Fruit fly (Drosophila melanogaster) whole organism, embryonic: ENCODE measurements around the gene CG2652.

Source experiments
- Bdp1 ChIP-seq: fragments of 200-800 bp; sonication (Bioruptor generic); optimal IDR thresholded peaks from 3 replicates; lab custom pipeline; 2016; ENCODE audit warnings: missing biosample characterization, missing genetic modification characterization
- CG10543 ChIP-seq: fragments of 200-800 bp; sonication (Bioruptor generic); optimal IDR thresholded peaks from 3 replicates; lab custom pipeline; 2017; ENCODE audit warnings: missing biosample characterization, mild to moderate bottlenecking, missing genetic modification characterization, moderate library complexity
- CG11085 ChIP-seq: fragments of 200-800 bp; sonication (Bioruptor generic); IDR thresholded peaks from 2 replicates; pipeline ENCODE4 v1.3.6; 2022; ENCODE audit warnings: missing biosample characterization, missing genetic modification characterization
- CG12155 ChIP-seq: fragments of 200-800 bp; sonication (Bioruptor generic); optimal IDR thresholded peaks from 3 replicates; lab custom pipeline; 2016; ENCODE audit warnings: missing biosample characterization, missing genetic modification characterization
- CG12219 ChIP-seq: fragments of 200-800 bp; sonication (Bioruptor generic); optimal IDR thresholded peaks from 3 replicates; lab custom pipeline; 2018; ENCODE audit warnings: missing biosample characterization, mild to moderate bottlenecking, missing genetic modification characterization
- CG12769 ChIP-seq: fragments of 200-800 bp; sonication (Bioruptor generic); optimal IDR thresholded peaks from 2 replicates; lab custom pipeline; 2019; ENCODE audit warnings: missing biosample characterization, mild to moderate bottlenecking, missing genetic modification characterization, moderate library complexity
- CG15514 ChIP-seq: fragments of 200-800 bp; sonication (Bioruptor generic); optimal IDR thresholded peaks from 3 replicates; lab custom pipeline; 2017; ENCODE audit warnings: missing biosample characterization, missing genetic modification characterization, mild to moderate bottlenecking, moderate library complexity, missing genetic modification reagents
- CG15696 ChIP-seq: fragments of 200-800 bp; sonication (Bioruptor generic); optimal IDR thresholded peaks from 2 replicates; lab custom pipeline; 2019; ENCODE audit warnings: missing biosample characterization, mild to moderate bottlenecking, missing genetic modification characterization, moderate library complexity
- CG18262 ChIP-seq: fragments of 200-800 bp; optimal IDR thresholded peaks from 3 replicates; lab custom pipeline; 2019; ENCODE audit warnings: missing biosample characterization, mild to moderate bottlenecking, missing genetic modification characterization, moderate library complexity
- CG18599 ChIP-seq: fragments of 200-800 bp; sonication (Bioruptor generic); optimal IDR thresholded peaks from 3 replicates; lab custom pipeline; 2017; ENCODE audit warnings: missing biosample characterization, missing genetic modification characterization, mild to moderate bottlenecking, moderate library complexity, missing genetic modification reagents
- CG30431 ChIP-seq: fragments of 200-800 bp; sonication (Bioruptor generic); optimal IDR thresholded peaks from 2 replicates; lab custom pipeline; 2017; ENCODE audit warnings: missing biosample characterization, missing genetic modification characterization
- CG31441 ChIP-seq: fragments of 200-800 bp; sonication (Bioruptor generic); IDR thresholded peaks from 2 replicates; pipeline ENCODE4 v1.3.6; 2022; ENCODE audit warnings: missing biosample characterization, missing genetic modification characterization
- CG33213 ChIP-seq: fragments of 200-800 bp; sonication (Bioruptor generic); optimal IDR thresholded peaks from 3 replicates; lab custom pipeline; 2016; ENCODE audit warnings: missing biosample characterization, missing genetic modification characterization
- CG3726 ChIP-seq: fragments of 200-800 bp; sonication (Bioruptor generic); IDR thresholded peaks from 3 replicates; pipeline ENCODE4, ENCODE4 v1.3.6; 2022; ENCODE audit warnings: missing biosample characterization, missing genetic modification characterization
- CG3838 ChIP-seq: fragments of 200-800 bp; sonication (Bioruptor generic); optimal IDR thresholded peaks from 3 replicates; lab custom pipeline; 2016; ENCODE audit warnings: missing biosample characterization, missing genetic modification characterization
- CG4328 ChIP-seq: fragments of 200-800 bp; sonication (Bioruptor generic); optimal IDR thresholded peaks from 3 replicates; lab custom pipeline; 2017; ENCODE audit warnings: missing biosample characterization, missing genetic modification reagents, missing genetic modification characterization
- CG4854 ChIP-seq: fragments of 200-800 bp; sonication (Bioruptor generic); optimal IDR thresholded peaks from 2 replicates; lab custom pipeline; 2016; ENCODE audit warnings: missing biosample characterization, missing genetic modification characterization, inconsistent platforms
- CG6791 ChIP-seq: fragments of 200-800 bp; sonication (Bioruptor generic); IDR thresholded peaks from 3 replicates; pipeline ENCODE4 v1.3.6; 2022; ENCODE audit warnings: missing biosample characterization, missing genetic modification characterization; ENCODE audit not compliant: partially characterized antibody
- CG6813 ChIP-seq: fragments of 200-800 bp; sonication (Bioruptor generic); optimal IDR thresholded peaks from 2 replicates; lab custom pipeline; 2017; ENCODE audit warnings: missing biosample characterization, missing genetic modification characterization, mild to moderate bottlenecking, moderate library complexity, missing genetic modification reagents
- CG8924 ChIP-seq: fragments of 200-800 bp; optimal IDR thresholded peaks from 3 replicates; lab custom pipeline; 2019; ENCODE audit warnings: missing biosample characterization, mild to moderate bottlenecking, missing genetic modification characterization, moderate library complexity
- CkIIα-i1 ChIP-seq: fragments of 200-800 bp; sonication (Bioruptor generic); IDR thresholded peaks from 2 replicates; pipeline ENCODE4 v1.3.6; 2022; ENCODE audit warnings: missing biosample characterization, missing genetic modification characterization
- D19A ChIP-seq: fragments of 200-800 bp; optimal IDR thresholded peaks from 3 replicates; lab custom pipeline; 2019; ENCODE audit warnings: missing biosample characterization, mild to moderate bottlenecking, missing genetic modification characterization, moderate library complexity
- D19B ChIP-seq: fragments of 200-800 bp; sonication (Bioruptor generic); optimal IDR thresholded peaks from 2 replicates; lab custom pipeline; 2017; ENCODE audit warnings: missing biosample characterization, mild to moderate bottlenecking, missing genetic modification characterization
- Dek ChIP-seq: fragments of 200-800 bp; sonication (Bioruptor generic); optimal IDR thresholded peaks from 3 replicates; lab custom pipeline; 2019; ENCODE audit warnings: missing biosample characterization, mild to moderate bottlenecking, missing genetic modification characterization, moderate library complexity
- Drgx ChIP-seq: fragments of 200-800 bp; sonication (Bioruptor generic); IDR thresholded peaks from 2 replicates; pipeline ENCODE4 v1.3.6; 2022; ENCODE audit warnings: missing biosample characterization, missing genetic modification characterization
- Hr39 ChIP-seq: fragments of >200 bp; optimal IDR thresholded peaks from 2 replicates; lab custom pipeline; 2017
- Hsf ChIP-seq: fragments of 200-800 bp; sonication (Bioruptor generic); optimal IDR thresholded peaks from 3 replicates; lab custom pipeline; 2016; ENCODE audit warnings: missing biosample characterization, missing genetic modification characterization
- MTF-1 ChIP-seq: fragments of 200-800 bp; sonication (Bioruptor generic); optimal IDR thresholded peaks from 2 replicates; lab custom pipeline; 2018; ENCODE audit warnings: missing biosample characterization, mild to moderate bottlenecking, missing genetic modification characterization, borderline replicate concordance
- Myb ChIP-seq: fragments of 200-800 bp; sonication (Bioruptor generic); optimal IDR thresholded peaks from 2 replicates; lab custom pipeline; 2016; ENCODE audit warnings: missing biosample characterization, missing genetic modification characterization
- Nf-YA ChIP-seq: fragments of 200-800 bp; sonication (Bioruptor generic); IDR thresholded peaks from 2 replicates; pipeline ENCODE4 v1.3.6; 2022; ENCODE audit warnings: missing biosample characterization, missing genetic modification characterization
- Oli ChIP-seq: fragments of 200-800 bp; sonication (Bioruptor generic); optimal IDR thresholded peaks from 2 replicates; lab custom pipeline; 2018; ENCODE audit warnings: missing biosample characterization, mild to moderate bottlenecking, missing genetic modification characterization, moderate library complexity
- Rfx ChIP-seq: fragments of 200-800 bp; sonication (Bioruptor generic); IDR thresholded peaks from 2 replicates; pipeline ENCODE4 v1.3.6; 2022; ENCODE audit warnings: missing biosample characterization, missing genetic modification characterization
- Trl ChIP-seq, 3 experiments: fragments of >200 bp in 2 of 3; fragments of 200-800 bp in 1 of 3; sonication (Bioruptor generic) in 1 of 3; optimal IDR thresholded peaks; 2 replicates in 1 of 3; 3 replicates in 2 of 3; lab custom pipeline; 2016 to 2017; ENCODE audit warnings: missing biosample characterization in 1 of 3, missing genetic modification characterization in 1 of 3
- YL-1 ChIP-seq: fragments of 200-800 bp; sonication (Bioruptor generic); optimal IDR thresholded peaks from 3 replicates; lab custom pipeline; 2017; ENCODE audit warnings: missing biosample characterization, mild to moderate bottlenecking, missing genetic modification characterization
- cas ChIP-seq: fragments of 200-800 bp; sonication (Bioruptor generic); IDR thresholded peaks from 2 replicates; pipeline ENCODE4 v1.3.6; 2022; ENCODE audit warnings: missing biosample characterization, missing genetic modification characterization
- chif ChIP-seq, 2 experiments: fragments of 200-800 bp; sonication (Bioruptor generic); optimal IDR thresholded peaks; 3 replicates each; lab custom pipeline; 2016; ENCODE audit warnings: missing biosample characterization in 2 of 2, missing genetic modification characterization in 2 of 2
- corto ChIP-seq: fragments of 200-800 bp; sonication (Bioruptor generic); optimal IDR thresholded peaks from 2 replicates; lab custom pipeline; 2016; ENCODE audit warnings: missing biosample characterization, mild to moderate bottlenecking, missing genetic modification characterization, moderate library complexity
- disco-r ChIP-seq: fragments of 200-800 bp; sonication (Bioruptor generic); optimal IDR thresholded peaks from 2 replicates; lab custom pipeline; 2016; ENCODE audit warnings: missing biosample characterization, missing genetic modification characterization
- dysf ChIP-seq: fragments of 200-800 bp; sonication (Bioruptor generic); IDR thresholded peaks from 3 replicates; pipeline ENCODE4 v1.3.6; 2022; ENCODE audit warnings: missing biosample characterization, missing genetic modification characterization
- en ChIP-seq: fragments of 200-800 bp; sonication (Bioruptor generic); optimal IDR thresholded peaks from 2 replicates; lab custom pipeline; 2016; ENCODE audit warnings: missing biosample characterization, missing genetic modification characterization
- fru ChIP-seq: fragments of >200 bp; optimal IDR thresholded peaks from 2 replicates; lab custom pipeline; 2017
- ken ChIP-seq: fragments of 200-800 bp; sonication (Bioruptor generic); IDR thresholded peaks from 3 replicates; pipeline ENCODE4 v1.3.6; 2022; ENCODE audit warnings: missing biosample characterization, missing genetic modification characterization
- lola ChIP-seq, 3 experiments: fragments of >200 bp in 2 of 3; fragments of 200-800 bp in 1 of 3; sonication (Bioruptor generic) in 1 of 3; optimal IDR thresholded peaks; 2 replicates each; lab custom pipeline; 2017 to 2019; ENCODE audit warnings: missing biosample characterization in 3 of 3, missing genetic modification characterization in 3 of 3, mild to moderate bottlenecking in 1 of 3, moderate library complexity in 1 of 3
- odd ChIP-seq: fragments of 200-800 bp; sonication (Bioruptor generic); optimal IDR thresholded peaks from 2 replicates; lab custom pipeline; 2017; ENCODE audit warnings: missing biosample characterization, mild to moderate bottlenecking, missing genetic modification characterization
- otp ChIP-seq: fragments of 200-800 bp; sonication (Bioruptor generic); IDR thresholded peaks from 3 replicates; pipeline ENCODE4, ENCODE4 v1.3.6; 2022; ENCODE audit warnings: missing biosample characterization, missing genetic modification characterization
- ranshi ChIP-seq: fragments of 200-800 bp; sonication (Bioruptor generic); IDR thresholded peaks from 2 replicates; pipeline ENCODE4 v1.3.6; 2022; ENCODE audit warnings: missing biosample characterization, missing genetic modification characterization
- sens ChIP-seq: fragments of 200-800 bp; sonication (Bioruptor generic); peaks from one replicate; lab custom pipeline; 2016; ENCODE audit warnings: missing biosample characterization, missing genetic modification characterization
- sisA ChIP-seq: fragments of 200-800 bp; sonication (Bioruptor generic); IDR thresholded peaks from 2 replicates; pipeline ENCODE4 v1.3.6; 2022; ENCODE audit warnings: missing biosample characterization, missing genetic modification characterization
- slbo ChIP-seq: fragments of 200-800 bp; sonication (Bioruptor generic); IDR thresholded peaks from 2 replicates; pipeline ENCODE4 v1.3.6; 2022; ENCODE audit warnings: missing biosample characterization, missing genetic modification characterization
- slp2 ChIP-seq: fragments of 200-800 bp; sonication (Bioruptor generic); optimal IDR thresholded peaks from 2 replicates; lab custom pipeline; 2016; ENCODE audit warnings: missing biosample characterization, missing genetic modification characterization
- unpg ChIP-seq: fragments of 200-800 bp; sonication (Bioruptor generic); optimal IDR thresholded peaks from 3 replicates; lab custom pipeline; 2018; ENCODE audit warnings: missing biosample characterization, mild to moderate bottlenecking, missing genetic modification characterization, moderate library complexity

The CG2652 gene

DNA sequence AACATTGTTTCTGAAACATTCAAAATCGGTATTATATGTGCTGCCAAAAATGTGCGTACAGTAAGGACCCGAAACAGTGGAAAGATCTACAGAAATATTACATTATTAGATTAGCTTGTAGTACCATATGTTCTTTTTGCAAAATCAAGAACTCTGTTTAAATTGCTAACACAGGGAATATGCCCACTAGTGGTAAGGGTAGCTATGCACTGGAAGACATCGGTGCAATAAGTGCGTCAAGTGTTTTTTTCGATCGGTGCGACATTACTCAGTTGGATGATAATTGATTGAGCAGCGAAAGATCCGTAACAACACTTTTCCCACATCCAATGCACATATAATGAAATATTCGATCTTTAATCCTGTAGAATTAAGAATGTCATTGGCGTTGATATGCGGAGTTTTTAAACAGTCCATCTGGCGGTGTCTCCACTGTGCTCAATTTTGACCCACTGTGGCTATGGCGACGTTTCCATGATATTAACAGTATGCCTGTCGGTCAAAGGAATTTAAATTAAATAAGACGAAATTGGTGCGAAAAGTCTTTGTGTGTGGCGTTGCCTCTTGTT lies 47.6 kb downstream of the CG2652 start (continued):
- TF ChIP-seq D19A (peak; percentile 47), dysf (GFP tag; lab: Robert Waterston, UW) (0 out of 3 replicates have a peak, but pooled peaks have one; percentile 23), Oli (tag; lab: Kevin White, UChicago) (no peak), odd (GFP tag; lab: Kevin White, UChicago) (no peak), sisA (no peak), Bdp1 (GFP tag; lab: Kevin White, UChicago) (no peak), CG31441 (no peak), D19B (GFP tag; lab: Kevin White, UChicago) (no peak), ken (no peak), MTF-1 (GFP tag; lab: Kevin White, UChicago) (no peak), CG6813 (GFP tag; lab: Kevin White, UChicago) (no peak), CG12219 (GFP tag; lab: Kevin White, UChicago) (no peak), CG33213 (GFP tag; lab: Kevin White, UChicago) (no peak), CG8924 (tag; lab: Kevin White, UChicago) (no peak), CG3726 (0 out of 3 replicates have a peak, but pooled peaks have one; percentile 48), cas (GFP tag; lab: Robert Waterston, UW) (no peak), YL-1 (GFP tag; lab: Kevin White, UChicago) (no peak), Hsf (GFP tag; lab: Kevin White, UChicago) (peak; percentile 11), CG18599 (GFP tag; lab: Kevin White, UChicago) (no peak), CG12155 (GFP tag; lab: Kevin White, UChicago) (no peak), CG15514 (GFP tag; lab: Kevin White, UChicago) (no peak), disco-r (GFP tag; lab: Kevin White, UChicago) (no peak), CG15696 (no peak), chif (GFP tag; optimal IDR thresholded peaks at IDR 0.05; lab: Kevin White, UChicago) (peak in 1 of 2 experiments; percentile 17), sens (peak; percentile 71), unpg (no peak), Drgx (GFP tag; lab: Robert Waterston, UW) (peak; percentile 41; the same call in 1 of the 2 replicates), CG30431 (GFP tag; lab: Kevin White, UChicago) (no peak), Rfx (GFP tag; lab: Robert Waterston, UW) (peak; percentile 15; the same call in 1 of the 2 replicates), slbo (GFP tag; lab: Robert Waterston, UW) (peak; percentile 21; the same call in 1 of the 2 replicates), Nf-YA (GFP tag; lab: Robert Waterston, UW) (no peak), Hr39 (lab: Kevin White, UChicago) (no peak), Myb (GFP tag; lab: Kevin White, UChicago) (no peak), ranshi (GFP tag; lab: Robert Waterston, UW) (no peak), corto (GFP tag; lab: Kevin White, UChicago) (no peak), en (GFP tag; lab: Kevin White, UChicago) (no peak), CkIIα-i1 (GFP tag; lab: Robert Waterston, UW) (no peak), Dek (no peak), CG6791 (GFP tag; lab: Robert Waterston, UW) (no peak), otp (no peak), CG4328 (GFP tag; lab: Kevin White, UChicago) (no peak), slp2 (no peak), CG18262 (tag; lab: Kevin White, UChicago) (no peak), CG11085 (GFP tag; lab: Robert Waterston, UW) (no peak), CG12769 (tag; lab: Kevin White, UChicago) (no peak), CG3838 (GFP tag; lab: Kevin White, UChicago) (no peak), CG10543 (GFP tag; lab: Kevin White, UChicago) (no peak), lola (GFP tag; optimal IDR thresholded peaks at IDR 0.05; lab: Kevin White, UChicago) (no peak), fru (no peak), Trl (optimal IDR thresholded peaks at IDR 0.05; lab: Kevin White, UChicago) (no peak), Trl (GFP tag; optimal IDR thresholded peaks at IDR 0.05; lab: Kevin White, UChicago) (no peak), CG4854 (GFP tag; lab: Kevin White, UChicago) (no peak)
